Worm (Caenorhabditis elegans): ENCODE data around the gene srt-68.

Gene srt-68

ce11 chrV:5252016-5252415 lies at the start of gene srt-68:
Gene srt-68 (minus strand): TSS chrV:5252116.
- no peak for TF ChIP-seq mbf-1 (tag; optimal IDR thresholded peaks at IDR 0.05)

DNA sequence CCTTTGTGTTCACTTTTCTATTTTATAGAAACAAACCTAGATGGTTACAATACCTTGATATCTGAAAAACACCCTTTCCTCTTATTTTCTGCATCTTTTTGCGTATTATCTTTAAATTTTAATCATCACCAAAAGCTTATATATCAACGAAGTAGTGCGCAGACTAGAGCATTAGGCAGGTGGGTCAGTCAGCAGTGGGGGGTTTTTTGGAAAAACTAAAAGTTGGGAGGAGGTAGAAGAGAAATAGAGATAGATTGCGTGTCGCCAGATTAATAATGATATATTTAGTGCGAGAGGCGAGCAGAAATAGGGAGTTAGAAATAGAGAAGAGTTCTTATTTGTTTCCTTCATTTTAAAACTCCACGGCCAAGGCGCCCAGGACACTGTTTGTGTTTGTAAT lies 49.3 kb upstream of the srt-68 start:
- no peak for TF ChIP-seq Y55F3AM.14 (GFP tag; optimal IDR thresholded peaks at IDR 0.05)
- no peak for TF ChIP-seq sma-9 (GFP tag; optimal IDR thresholded peaks at IDR 0.05)
- no peak for TF ChIP-seq sma-9 (tag; optimal IDR thresholded peaks at IDR 0.05)
- no peak for TF ChIP-seq nhr-77 (tag; optimal IDR thresholded peaks at IDR 0.05)
- no peak for TF ChIP-seq mbf-1 (tag; optimal IDR thresholded peaks at IDR 0.05)
- no peak for TF ChIP-seq crh-2 (tag; optimal IDR thresholded peaks at IDR 0.05)
- no peak for TF ChIP-seq ztf-11 (tag; optimal IDR thresholded peaks at IDR 0.05)
- TF ChIP-seq nhr-25 (tag; optimal IDR thresholded peaks at IDR 0.05), result no peak
- no peak for TF ChIP-seq lin-13 (GFP tag; optimal IDR thresholded peaks at IDR 0.05)
- no peak for TF ChIP-seq nhr-237 (tag; optimal IDR thresholded peaks at IDR 0.05)

- TF ChIP-seq unc-62 (GFP tag; optimal IDR thresholded peaks at IDR 0.05) (no peak), lin-13 (GFP tag; optimal IDR thresholded peaks at IDR 0.05) (no peak)
Measured at ce11 chrV:5297740-5298139, 45.8 kb upstream of the srt-68 start.

- TF ChIP-seq sma-9 (GFP tag; optimal IDR thresholded peaks at IDR 0.05), result peak; percentile 28
- TF ChIP-seq sma-9 (tag; optimal IDR thresholded peaks at IDR 0.05), result no peak
- TF ChIP-seq F13H6.1 (tag; optimal IDR thresholded peaks at IDR 0.05), result peak; percentile 69
- TF ChIP-seq C34F6.9 (tag; optimal IDR thresholded peaks at IDR 0.05), result peak; percentile 46
- no peak for TF ChIP-seq ZK546.5 (tag; optimal IDR thresholded peaks at IDR 0.05)
- TF ChIP-seq lin-11 (tag; optimal IDR thresholded peaks at IDR 0.05), result no peak
- TF ChIP-seq nhr-129 (tag; optimal IDR thresholded peaks at IDR 0.05), result peak; percentile 75
- peak; percentile 30 for TF ChIP-seq mab-5 (tag; optimal IDR thresholded peaks at IDR 0.05)
- TF ChIP-seq lsy-2 (tag; optimal IDR thresholded peaks at IDR 0.05), result peak in 1 of 2 experiments; percentile 36
Measured at ce11 chrV:5295940-5296339, 44.0 kb upstream of the srt-68 start.

- TF ChIP-seq peb-1 (tag; optimal IDR thresholded peaks at IDR 0.05) (no peak), zag-1 (tag; optimal IDR thresholded peaks at IDR 0.05) (no peak), mbf-1 (tag; optimal IDR thresholded peaks at IDR 0.05) (no peak), mab-5 (tag; optimal IDR thresholded peaks at IDR 0.05) (no peak), blmp-1 (tag; optimal IDR thresholded peaks at IDR 0.05; ENCODE audit: insufficient read depth) (no peak), fos-1 (tag; optimal IDR thresholded peaks at IDR 0.05) (no peak), skn-1 (tag; optimal IDR thresholded peaks at IDR 0.05) (no peak), nhr-6 (tag; optimal IDR thresholded peaks at IDR 0.05) (no peak), F13H6.1 (tag; optimal IDR thresholded peaks at IDR 0.05) (no peak), ztf-4 (tag; optimal IDR thresholded peaks at IDR 0.05) (no peak), lsy-2 (tag; optimal IDR thresholded peaks at IDR 0.05) (no peak), gmeb-1 (tag; optimal IDR thresholded peaks at IDR 0.05) (no peak), unc-55 (GFP tag; optimal IDR thresholded peaks at IDR 0.05) (no peak), egl-27 (tag; optimal IDR thresholded peaks at IDR 0.05) (no peak)
Measured at ce11 chrV:5288676-5289075, 36.8 kb upstream of the srt-68 start.

DNA sequence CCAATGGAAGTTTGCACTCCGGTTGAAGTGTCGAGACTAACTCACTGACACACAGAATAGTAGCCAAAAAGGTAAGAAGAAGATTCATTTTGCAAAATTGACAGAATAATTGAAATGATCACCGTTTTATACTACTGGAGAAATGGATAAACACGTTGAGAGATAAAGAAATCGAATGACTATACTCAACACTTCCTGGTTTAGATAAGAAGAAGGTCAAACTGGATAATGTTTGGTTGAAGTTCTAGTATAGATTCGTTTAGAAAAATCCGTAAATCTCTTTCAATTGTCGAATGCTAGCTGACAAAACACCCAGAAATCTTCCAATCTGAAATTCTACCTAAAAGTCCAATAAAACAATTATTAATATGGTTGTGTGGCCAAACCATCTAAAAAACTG lies 35.4 kb upstream of the srt-68 start, which contains the start of gene Y49G5A.1:
Y49G5A.1 (minus strand) TSS at position 101 of the 400 bp plus-strand sequence.
- TF ChIP-seq aly-2 (tag; optimal IDR thresholded peaks at IDR 0.05) (no peak), lin-11 (tag; optimal IDR thresholded peaks at IDR 0.05) (no peak), ztf-4 (tag; optimal IDR thresholded peaks at IDR 0.05) (no peak), nhr-129 (tag; optimal IDR thresholded peaks at IDR 0.05) (no peak), ztf-1 (GFP tag; conservative IDR thresholded peaks at IDR 0.05) (no peak), ceh-82 (tag; optimal IDR thresholded peaks at IDR 0.05) (no peak), C34F6.9 (tag; optimal IDR thresholded peaks at IDR 0.05) (no peak), elt-1 (tag; optimal IDR thresholded peaks at IDR 0.05) (no peak), ceh-16 (tag; optimal IDR thresholded peaks at IDR 0.05) (no peak), nhr-12 (tag; optimal IDR thresholded peaks at IDR 0.05) (no peak), peb-1 (tag; optimal IDR thresholded peaks at IDR 0.05) (no peak), unc-62 (GFP tag; optimal IDR thresholded peaks at IDR 0.05) (no peak), mab-5 (tag; optimal IDR thresholded peaks at IDR 0.05) (no peak), nhr-6 (tag; optimal IDR thresholded peaks at IDR 0.05) (no peak), fos-1 (tag; optimal IDR thresholded peaks at IDR 0.05) (no peak), unc-39 (tag; optimal IDR thresholded peaks at IDR 0.05) (no peak), F13H6.1 (tag; optimal IDR thresholded peaks at IDR 0.05) (no peak)
